Worm (Caenorhabditis elegans) whole organism, mixed stage, embryonic: ENCODE results near the gene taf-6.1.

ENCODE experiments used
- ceh-83 ChIP-seq: fragments of 200-800 bp; sonication (Bioruptor generic); optimal IDR thresholded peaks from 2 replicates; lab custom pipeline; 2018; ENCODE audit warnings: mild to moderate bottlenecking, missing genetic modification characterization, missing compliant biosample characterization
- ces-1 ChIP-seq: fragments of 150-350 bp; optimal IDR thresholded peaks from 2 replicates; lab custom pipeline; 2014; ENCODE audit warnings: missing biosample characterization, missing genetic modification reagents, missing genetic modification characterization
- elt-3 ChIP-seq: fragments of 150-350 bp; optimal IDR thresholded peaks from 2 replicates; lab custom pipeline; 2014; ENCODE audit warnings: missing biosample characterization, missing genetic modification characterization
- lin-32 ChIP-seq: fragments of 200-800 bp; sonication (Bioruptor generic); optimal IDR thresholded peaks from 2 replicates; lab custom pipeline; 2018; ENCODE audit warnings: mild to moderate bottlenecking, missing genetic modification characterization, missing compliant biosample characterization
- nhr-12 ChIP-seq: fragments of 150-350 bp; optimal IDR thresholded peaks from 2 replicates; lab custom pipeline; 2014; ENCODE audit warnings: missing biosample characterization, missing genetic modification characterization
- snpc-4 ChIP-seq: fragments of 150-350 bp; optimal IDR thresholded peaks from 2 replicates; lab custom pipeline; 2014; ENCODE audit warnings: missing biosample characterization, missing genetic modification characterization
- tbx-8 ChIP-seq: fragments of 200-800 bp; sonication (Bioruptor generic); optimal IDR thresholded peaks from 2 replicates; lab custom pipeline; 2018; ENCODE audit warnings: mild to moderate bottlenecking, missing genetic modification characterization, moderate library complexity, missing compliant biosample characterization
- unc-62 ChIP-seq: fragments of 150-350 bp; optimal IDR thresholded peaks from 2 replicates; lab custom pipeline; 2014; ENCODE audit warnings: missing biosample characterization, missing genetic modification reagents, missing genetic modification characterization

DNA sequence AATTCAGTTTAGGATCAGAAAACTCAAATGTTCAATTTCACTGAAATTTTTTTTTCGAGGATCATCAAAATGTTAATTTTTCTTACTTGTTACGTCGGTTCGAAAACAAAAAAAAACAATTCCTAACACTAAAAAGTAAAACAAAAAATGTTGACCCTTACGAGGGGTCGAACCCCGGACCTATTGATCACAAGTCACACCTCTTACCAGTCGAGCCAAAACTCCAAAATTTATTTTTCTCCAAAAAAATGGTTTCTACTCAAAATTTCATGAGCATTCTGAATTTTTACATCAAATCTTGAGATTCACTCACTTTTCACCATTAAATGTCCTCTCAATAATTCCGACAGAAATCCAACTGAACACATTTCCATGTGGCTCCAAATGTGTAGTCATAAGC lies 25.6 kb upstream of the taf-6.1 start:
- no peak for TF ChIP-seq elt-3 (tag; lab: Kevin White, UChicago)
- no peak for TF ChIP-seq ces-1 (GFP tag; lab: Kevin White, UChicago)
- no peak for TF ChIP-seq tbx-8 (GFP tag; lab: Kevin White, UChicago)
- TF ChIP-seq ceh-83 (GFP tag; lab: Kevin White, UChicago), result no peak
- no peak for TF ChIP-seq nhr-12 (tag; lab: Kevin White, UChicago)
- TF ChIP-seq snpc-4 (tag; lab: Kevin White, UChicago), result no peak
- no peak for TF ChIP-seq unc-62
- TF ChIP-seq lin-32, result no peak
